Fruit fly (Drosophila melanogaster): Measurements from ENCODE around the gene ebd2.

DNA sequence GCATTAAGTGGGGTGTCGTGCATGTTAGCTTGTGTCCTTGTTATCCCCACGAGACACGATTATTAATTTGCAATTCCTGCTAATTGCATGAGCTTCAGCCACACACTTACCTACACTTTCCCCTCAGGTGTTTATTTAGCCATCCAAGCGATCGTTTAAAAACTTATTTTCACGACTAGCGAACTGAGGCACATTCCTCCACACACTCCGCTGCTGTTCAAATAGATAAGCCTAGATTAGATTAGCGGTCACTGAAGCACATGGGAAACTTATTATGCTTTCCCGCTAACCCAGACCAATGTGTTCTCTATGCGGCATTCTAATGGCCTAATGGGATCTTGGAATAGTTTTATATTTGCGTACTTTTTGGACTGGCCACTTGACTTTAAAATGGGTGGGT, 37.8 kb upstream of the ebd2 start:
- TF ChIP-seq h (optimal IDR thresholded peaks at IDR 0.05) (no peak), Sin3A (optimal IDR thresholded peaks at IDR 0.05) (no peak), psq (optimal IDR thresholded peaks at IDR 0.05) (no peak)

Data from Kc167 (cell line).